Worm (Caenorhabditis elegans): ENCODE results near the gene VZK822L.2.

- TF ChIP-seq fos-1 (tag; optimal IDR thresholded peaks at IDR 0.05), result no peak
- TF ChIP-seq unc-62 (GFP tag; optimal IDR thresholded peaks at IDR 0.05), result no peak
- TF ChIP-seq ceh-88 (GFP tag; IDR thresholded peaks at IDR 0.05), result no peak
- TF ChIP-seq lin-39 (tag; optimal IDR thresholded peaks at IDR 0.05), result no peak
- no peak for TF ChIP-seq dpl-1 (GFP tag; optimal IDR thresholded peaks at IDR 0.05)
- no peak for TF ChIP-seq alr-1 (tag; optimal IDR thresholded peaks at IDR 0.05; ENCODE audit: borderline replicate concordance)
- TF ChIP-seq sup-37 (GFP tag; optimal IDR thresholded peaks at IDR 0.05), result no peak
- no peak for TF ChIP-seq pag-3 (tag; optimal IDR thresholded peaks at IDR 0.05; ENCODE audit: borderline replicate concordance, insufficient read depth)
These were observed 10.2 kb downstream of the VZK822L.2 start, which contains the start of gene ZK822.1 for ce11 chrIV:11922011-11922410.
